Worm (Caenorhabditis elegans) whole organism, young adult: Measurements from ENCODE around the gene acer-1.

Source experiments
- B0019.2 ChIP-seq: fragments of 200-800 bp; sonication (Bioruptor generic); conservative IDR thresholded peaks from 2 replicates; pipeline ENCODE4 v1.3.6; 2022; ENCODE audit warnings: missing genetic modification reagents, missing genetic modification characterization, missing compliant biosample characterization
- B0261.1 ChIP-seq: sonication (generic microtip); optimal IDR thresholded peaks from 2 replicates; lab custom pipeline; 2016; ENCODE audit warnings: mild to moderate bottlenecking, missing genetic modification characterization, moderate library complexity, missing compliant biosample characterization
- B0336.3 ChIP-seq: fragments of 200-800 bp; sonication (Bioruptor generic); IDR thresholded peaks from 2 replicates; pipeline ENCODE4 v1.3.6; 2022; ENCODE audit warnings: missing genetic modification characterization, missing compliant biosample characterization
- F23B12.7 ChIP-seq: sonication (generic microtip); optimal IDR thresholded peaks from 2 replicates; lab custom pipeline; 2017; ENCODE audit warnings: missing genetic modification characterization, mild to moderate bottlenecking, missing compliant biosample characterization, antibody characterized with exemption, moderate library complexity; ENCODE audit not compliant: insufficient read depth
- F52B5.7 ChIP-seq: sonication (generic microtip); optimal IDR thresholded peaks from 2 replicates; lab custom pipeline; 2016; ENCODE audit warnings: mild to moderate bottlenecking, missing genetic modification characterization, missing compliant biosample characterization
- F55B11.4 ChIP-seq: sonication (generic microtip); optimal IDR thresholded peaks from 2 replicates; lab custom pipeline; 2016; ENCODE audit warnings: missing compliant biosample characterization, missing genetic modification characterization, borderline replicate concordance; ENCODE audit not compliant: insufficient read depth
- F57C9.4 ChIP-seq: sonication (generic microtip); optimal IDR thresholded peaks from 2 replicates; lab custom pipeline; 2017; ENCODE audit warnings: mild to moderate bottlenecking, missing genetic modification characterization, missing compliant biosample characterization
- T07F8.4 ChIP-seq: sonication (generic microtip); optimal IDR thresholded peaks from 2 replicates; lab custom pipeline; 2016; ENCODE audit warnings: mild to moderate bottlenecking, missing genetic modification characterization, moderate library complexity, missing compliant biosample characterization
- Y56A3A.18 ChIP-seq: fragments of 200-800 bp; sonication (Bioruptor generic); IDR thresholded peaks from 2 replicates; pipeline ENCODE4 v1.3.6; 2022; ENCODE audit warnings: missing genetic modification reagents, missing genetic modification characterization, missing compliant biosample characterization
- Y79H2A.3 ChIP-seq: fragments of 200-800 bp; sonication (Bioruptor generic); conservative IDR thresholded peaks from 2 replicates; pipeline ENCODE4 v1.3.6; 2022; ENCODE audit warnings: missing genetic modification reagents, missing genetic modification characterization, missing compliant biosample characterization
- ama-1 ChIP-seq, 3 experiments: fragments of 150-350 bp in 1 of 3; sonication (generic microtip) in 2 of 3; optimal IDR thresholded peaks; 2 replicates each; lab custom pipeline; 2014 to 2018; ENCODE audit warnings: missing biosample characterization in 2 of 3, missing genetic modification characterization in 2 of 3, missing genetic modification reagents in 2 of 3
- aptf-3 ChIP-seq: fragments of 200-800 bp; sonication (Bioruptor generic); IDR thresholded peaks from 2 replicates; pipeline ENCODE4 v1.3.6; 2022; ENCODE audit warnings: missing genetic modification characterization, missing compliant biosample characterization
- attf-3 ChIP-seq: fragments of 200-800 bp; sonication (Bioruptor generic); conservative IDR thresholded peaks from 2 replicates; pipeline ENCODE4 v1.3.6; 2022; ENCODE audit warnings: missing genetic modification reagents, missing genetic modification characterization, missing compliant biosample characterization
- bed-1 ChIP-seq: fragments of 200-800 bp; sonication (Bioruptor generic); IDR thresholded peaks from 2 replicates; pipeline ENCODE4 v1.3.6; 2022; ENCODE audit warnings: missing genetic modification reagents, missing genetic modification characterization, missing compliant biosample characterization
- bed-2 ChIP-seq: fragments of 200-800 bp; sonication (Bioruptor generic); IDR thresholded peaks from 2 replicates; pipeline ENCODE4 v1.3.6; 2022; ENCODE audit warnings: missing genetic modification reagents, missing genetic modification characterization, missing compliant biosample characterization
- ceh-100 ChIP-seq: fragments of 200-800 bp; sonication (Bioruptor generic); IDR thresholded peaks from 2 replicates; pipeline ENCODE4 v1.3.6; 2022; ENCODE audit warnings: missing genetic modification reagents, missing genetic modification characterization, missing compliant biosample characterization
- ceh-58 ChIP-seq: fragments of 200-800 bp; sonication (Bioruptor generic); IDR thresholded peaks from 2 replicates; pipeline ENCODE4 v1.3.6; 2022; ENCODE audit warnings: missing genetic modification characterization, missing compliant biosample characterization
- ets-4 ChIP-seq: fragments of 200-800 bp; sonication (Bioruptor generic); optimal IDR thresholded peaks from 2 replicates; lab custom pipeline; 2018; ENCODE audit warnings: mild to moderate bottlenecking, missing genetic modification characterization, missing compliant biosample characterization
- hmg-1.2 ChIP-seq: fragments of 200-800 bp; sonication (Bioruptor generic); IDR thresholded peaks from 2 replicates; pipeline ENCODE4 v1.3.6; 2022; ENCODE audit warnings: missing genetic modification reagents, missing genetic modification characterization, missing compliant biosample characterization
- hmg-20 ChIP-seq: fragments of 200-800 bp; sonication (Bioruptor generic); IDR thresholded peaks from 2 replicates; pipeline ENCODE4 v1.3.6; 2022; ENCODE audit warnings: missing genetic modification reagents, missing genetic modification characterization, missing compliant biosample characterization
- hrde-1 ChIP-seq: sonication (generic microtip); optimal IDR thresholded peaks from 2 replicates; lab custom pipeline; 2016; ENCODE audit warnings: missing genetic modification characterization, mild to moderate bottlenecking, missing compliant biosample characterization, moderate library complexity, missing genotype, missing genetic modification reagents, borderline replicate concordance
- hsf-1 ChIP-seq: fragments of 200-800 bp; sonication (Bioruptor generic); IDR thresholded peaks from 2 replicates; pipeline ENCODE4 v1.3.6; 2022; ENCODE audit warnings: missing genetic modification reagents, missing genetic modification characterization, missing compliant biosample characterization
- lag-1 ChIP-seq: fragments of 200-800 bp; sonication (Bioruptor generic); IDR thresholded peaks from 2 replicates; pipeline ENCODE4 v1.3.6; 2022; ENCODE audit warnings: missing genetic modification reagents, missing genetic modification characterization, missing compliant biosample characterization
- lin-26 ChIP-seq: fragments of 200-800 bp; sonication (Bioruptor generic); IDR thresholded peaks from 2 replicates; pipeline ENCODE4 v1.3.6; 2022; ENCODE audit warnings: missing genetic modification reagents, missing genetic modification characterization, missing compliant biosample characterization
- lin-35 ChIP-seq, 3 experiments: fragments of 150-350 bp in 2 of 3; sonication (generic microtip) in 1 of 3; optimal IDR thresholded peaks; 2 replicates each; lab custom pipeline; 2014 to 2018; ENCODE audit warnings: missing biosample characterization in 3 of 3, missing genetic modification characterization in 3 of 3, missing genetic modification reagents in 3 of 3
- lsy-27 ChIP-seq: sonication (generic microtip); optimal IDR thresholded peaks from 2 replicates; lab custom pipeline; 2017; ENCODE audit warnings: missing genetic modification characterization, mild to moderate bottlenecking, missing compliant biosample characterization, antibody characterized with exemption, missing genotype, borderline replicate concordance; ENCODE audit not compliant: insufficient read depth
- madf-3 ChIP-seq: fragments of 200-800 bp; sonication (Bioruptor generic); IDR thresholded peaks from 2 replicates; pipeline ENCODE4 v1.3.6; 2022; ENCODE audit warnings: missing genetic modification reagents, missing genetic modification characterization, missing compliant biosample characterization
- madf-8 ChIP-seq: fragments of 200-800 bp; sonication (Bioruptor generic); conservative IDR thresholded peaks from 2 replicates; pipeline ENCODE4 v1.3.6; 2022; ENCODE audit warnings: missing genetic modification reagents, missing genetic modification characterization, missing compliant biosample characterization
- mel-28 ChIP-seq: sonication (generic microtip); optimal IDR thresholded peaks from 2 replicates; lab custom pipeline; 2016; ENCODE audit warnings: borderline replicate concordance, mild to moderate bottlenecking, missing genetic modification characterization, missing compliant biosample characterization
- nfya-2 ChIP-seq: fragments of 200-800 bp; sonication (Bioruptor generic); IDR thresholded peaks from 2 replicates; pipeline ENCODE4 v1.3.6; 2022; ENCODE audit warnings: missing genetic modification reagents, missing genetic modification characterization, missing compliant biosample characterization
- nhr-80 ChIP-seq: sonication (generic microtip); optimal IDR thresholded peaks from 2 replicates; lab custom pipeline; 2016; ENCODE audit warnings: missing genetic modification characterization, missing compliant biosample characterization
- pbrm-1 ChIP-seq: fragments of 200-800 bp; sonication (Bioruptor generic); IDR thresholded peaks from 2 replicates; pipeline ENCODE4 v1.3.6; 2022; ENCODE audit warnings: missing genetic modification reagents, missing genetic modification characterization, missing compliant biosample characterization
- rec-8 ChIP-seq, 2 experiments: sonication (generic microtip); optimal IDR thresholded peaks; 2 replicates each; lab custom pipeline; 2016; ENCODE audit warnings: mild to moderate bottlenecking in 2 of 2, missing genetic modification characterization in 2 of 2, missing genetic modification reagents in 2 of 2, missing genotype in 2 of 2, missing biosample characterization in 1 of 2, missing compliant biosample characterization in 1 of 2, moderate library complexity in 1 of 2
- rpc-1 ChIP-seq, 2 experiments: fragments of 150-350 bp in 1 of 2; sonication (generic microtip) in 1 of 2; optimal IDR thresholded peaks; 2 replicates each; lab custom pipeline; 2014 to 2018; ENCODE audit warnings: missing biosample characterization in 1 of 2, missing genetic modification characterization in 1 of 2, missing genetic modification reagents in 1 of 2, missing genotype in 1 of 2
- snpc-1.1 ChIP-seq: sonication (generic microtip); optimal IDR thresholded peaks from 2 replicates; lab custom pipeline; 2017; ENCODE audit warnings: missing genetic modification characterization, mild to moderate bottlenecking, missing compliant biosample characterization, antibody characterized with exemption, moderate library complexity, missing genotype, missing genetic modification reagents; ENCODE audit not compliant: insufficient read depth
- snpc-1.3 ChIP-seq: sonication (generic microtip); optimal IDR thresholded peaks from 2 replicates; lab custom pipeline; 2017; ENCODE audit warnings: missing genetic modification characterization, mild to moderate bottlenecking, missing compliant biosample characterization, antibody characterized with exemption, moderate library complexity, missing genotype, missing genetic modification reagents; ENCODE audit not compliant: insufficient read depth
- snpc-4 ChIP-seq, 5 experiments: fragments of 150-350 bp in 1 of 5; sonication (generic microtip) in 4 of 5; optimal IDR thresholded peaks; 2 replicates each; lab custom pipeline; 2014 to 2018; ENCODE audit warnings: missing genetic modification characterization in 5 of 5, missing biosample characterization in 3 of 5, antibody characterized with exemption in 2 of 5, mild to moderate bottlenecking in 2 of 5, missing compliant biosample characterization in 2 of 5, missing genotype in 2 of 5, moderate library complexity in 2 of 5, missing genetic modification reagents in 1 of 5
- somi-1 ChIP-seq: fragments of 200-800 bp; sonication (Bioruptor generic); optimal IDR thresholded peaks from 2 replicates; lab custom pipeline; 2018; ENCODE audit warnings: mild to moderate bottlenecking, missing genetic modification characterization, missing compliant biosample characterization
- unc-62 ChIP-seq: fragments of 150-350 bp; optimal IDR thresholded peaks from 2 replicates; lab custom pipeline; 2014; ENCODE audit warnings: missing biosample characterization, missing genetic modification reagents, missing genetic modification characterization
- zfh-2 ChIP-seq: fragments of 200-800 bp; sonication (Bioruptor generic); conservative IDR thresholded peaks from 2 replicates; pipeline ENCODE4 v1.3.6; 2022; ENCODE audit warnings: missing genetic modification reagents, missing genetic modification characterization, missing compliant biosample characterization
- ztf-22 ChIP-seq: fragments of 200-800 bp; sonication (Bioruptor generic); optimal IDR thresholded peaks from 2 replicates; lab custom pipeline; 2018; ENCODE audit warnings: mild to moderate bottlenecking, missing genetic modification characterization, moderate library complexity, missing compliant biosample characterization

The acer-1 gene

DNA sequence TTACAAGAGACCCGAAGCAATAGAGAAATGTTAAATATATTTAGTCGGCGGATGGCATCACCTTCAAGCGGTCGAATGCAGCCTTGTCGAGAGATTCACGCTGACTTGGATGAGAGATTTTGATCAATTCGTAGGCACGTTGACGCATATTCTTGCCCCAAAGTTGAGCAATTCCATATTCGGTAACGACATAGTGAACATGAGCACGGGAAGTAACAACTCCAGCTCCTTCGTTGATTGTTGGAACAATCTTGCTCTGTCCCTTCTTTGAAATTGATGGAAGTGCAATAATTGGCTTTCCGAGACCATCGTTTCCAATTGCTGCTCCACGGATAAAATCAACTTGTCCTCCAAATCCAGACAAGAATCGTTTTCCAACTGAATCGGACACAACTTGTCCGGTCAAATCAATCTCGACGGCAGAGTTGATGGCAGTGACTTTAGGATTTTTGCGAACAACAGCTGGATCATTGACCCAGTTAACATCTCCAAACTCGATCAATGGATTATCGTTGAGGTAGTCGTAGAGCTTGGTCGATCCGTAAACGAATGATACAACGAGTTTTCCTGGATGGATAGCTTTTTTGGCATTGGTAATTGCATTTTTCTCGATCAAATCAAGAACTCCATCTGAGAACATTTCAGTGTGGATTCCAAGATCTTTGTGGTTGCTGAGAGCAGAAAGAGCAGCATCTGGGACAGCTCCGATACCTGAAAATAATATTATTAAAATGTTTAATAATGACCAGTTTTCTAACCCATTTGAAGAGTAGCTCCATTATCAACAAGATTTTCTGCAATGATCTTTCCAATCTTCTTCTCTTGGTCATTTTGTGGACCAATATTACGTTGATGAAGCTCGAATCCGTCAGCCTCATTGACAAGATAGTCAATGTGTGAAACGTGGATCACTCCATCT is 1.3 kb downstream of the acer-1 start (continued):
- TF ChIP-seq nfya-2 (GFP tag; lab: Robert Waterston, UW) (no peak), bed-1 (no peak), nhr-80 (tag; lab: Kevin White, UChicago) (no peak), lin-26 (GFP tag; lab: Robert Waterston, UW) (no peak), lsy-27 (no peak), ama-1 (optimal IDR thresholded peaks at IDR 0.05; lab: Kevin White, UChicago) (peak; percentile 88), ama-1 (GFP tag; optimal IDR thresholded peaks at IDR 0.05; lab: Kevin White, UChicago) (no peak), F55B11.4 (tag; lab: Kevin White, UChicago) (no peak), bed-2 (GFP tag; lab: Robert Waterston, UW) (no peak), F57C9.4 (tag; lab: Kevin White, UChicago) (no peak), snpc-4 (GFP tag; optimal IDR thresholded peaks at IDR 0.05; lab: Kevin White, UChicago) (no peak), snpc-4 (tag; optimal IDR thresholded peaks at IDR 0.05; lab: Kevin White, UChicago) (no peak), hsf-1 (GFP tag; lab: Robert Waterston, UW) (no peak), T07F8.4 (tag; lab: Kevin White, UChicago) (no peak), ets-4 (no peak), B0336.3 (GFP tag; lab: Robert Waterston, UW) (0 out of 2 replicates have a peak, but pooled peaks have one; percentile 39), F52B5.7 (tag; lab: Kevin White, UChicago) (no peak), unc-62 (GFP tag; lab: Kevin White, UChicago) (no peak), hmg-20 (GFP tag; lab: Robert Waterston, UW) (no peak), rpc-1 (optimal IDR thresholded peaks at IDR 0.05; lab: Kevin White, UChicago) (no peak), rpc-1 (tag; optimal IDR thresholded peaks at IDR 0.05; lab: Kevin White, UChicago) (no peak), ztf-22 (GFP tag; lab: Kevin White, UChicago) (no peak), attf-3 (no peak), lin-35 (GFP tag; optimal IDR thresholded peaks at IDR 0.05; lab: Kevin White, UChicago) (peak in 1 of 3 experiments; percentile 46)

DNA sequence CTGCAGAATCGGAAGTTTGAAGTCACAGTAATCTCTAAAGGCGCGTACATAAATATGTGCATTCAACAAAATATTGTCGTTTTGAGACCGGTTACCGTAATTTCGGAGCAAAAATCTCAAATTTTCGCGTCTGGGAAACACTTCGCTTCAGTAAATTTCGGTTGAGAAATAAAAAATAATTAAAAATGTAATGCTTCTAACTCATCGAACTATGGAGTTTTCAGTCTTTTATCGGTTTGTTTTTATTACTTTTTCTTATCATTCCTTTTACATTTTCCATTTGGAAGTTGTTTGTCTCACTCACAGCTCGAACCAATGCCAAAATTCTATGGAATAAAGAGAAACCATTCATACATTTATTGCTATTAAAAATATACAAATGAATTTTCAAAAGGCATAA is 2.0 kb downstream of the acer-1 start:
- TF ChIP-seq ceh-58 (GFP tag; lab: Robert Waterston, UW) = no peak
- TF ChIP-seq F52B5.7 (tag; lab: Kevin White, UChicago) = peak; percentile 66
- no peak; the same call in 1 of the 2 replicates for TF ChIP-seq hmg-20 (GFP tag; lab: Robert Waterston, UW)
- no peak for TF ChIP-seq rec-8 (tag; optimal IDR thresholded peaks at IDR 0.05; lab: Kevin White, UChicago)
- peak; percentile 42 for TF ChIP-seq hmg-1.2 (GFP tag; lab: Robert Waterston, UW)
- TF ChIP-seq Y79H2A.3 (GFP tag; lab: Robert Waterston, UW) = no peak
- TF ChIP-seq hrde-1 (tag; lab: Kevin White, UChicago) = no peak
- no peak for TF ChIP-seq snpc-1.1 (tag; lab: Kevin White, UChicago)
- TF ChIP-seq snpc-1.3 = no peak
- 0 out of 2 replicates have a peak, but pooled peaks have one; percentile 21 for TF ChIP-seq B0019.2
- TF ChIP-seq lag-1 = no peak
- no peak for TF ChIP-seq B0261.1 (tag; lab: Kevin White, UChicago)
- TF ChIP-seq Y56A3A.18 = peak; percentile 68; the same call in 1 of the 2 replicates
- no peak for TF ChIP-seq ceh-100
- no peak for TF ChIP-seq aptf-3 (GFP tag; lab: Robert Waterston, UW)
- no peak for TF ChIP-seq ztf-22 (GFP tag; lab: Kevin White, UChicago)
- TF ChIP-seq ets-4 = no peak
- TF ChIP-seq madf-8 (GFP tag; lab: Robert Waterston, UW) = no peak
- TF ChIP-seq pbrm-1 = 0 out of 2 replicates have a peak, but pooled peaks have one; percentile 25
- no peak for TF ChIP-seq rpc-1 (optimal IDR thresholded peaks at IDR 0.05; lab: Kevin White, UChicago)
- no peak for TF ChIP-seq rpc-1 (tag; optimal IDR thresholded peaks at IDR 0.05; lab: Kevin White, UChicago)
- TF ChIP-seq madf-3 (GFP tag; lab: Robert Waterston, UW) = 0 out of 2 replicates have a peak, but pooled peaks have one; percentile 49
- TF ChIP-seq mel-28 (tag; lab: Kevin White, UChicago) = no peak
- TF ChIP-seq bed-2 (GFP tag; lab: Robert Waterston, UW) = no peak
- TF ChIP-seq somi-1 = peak; percentile 34
- no peak for TF ChIP-seq F23B12.7 (tag; lab: Kevin White, UChicago)
- no peak for TF ChIP-seq zfh-2
